Fruit fly (Drosophila melanogaster): ENCODE data around the gene dati.

dm6 chr4:395869-396568 is 614 bp upstream of the dati start:
- TF ChIP-seq CG8478 (optimal IDR thresholded peaks at IDR 0.05): no peak
- TF ChIP-seq pan (optimal IDR thresholded peaks at IDR 0.05): no peak
- TF ChIP-seq psq (optimal IDR thresholded peaks at IDR 0.05): no peak
- TF ChIP-seq Dll (optimal IDR thresholded peaks at IDR 0.05): no peak
- TF ChIP-seq usp (GFP tag; optimal IDR thresholded peaks at IDR 0.05): no peak
- no peak for TF ChIP-seq EcR (GFP tag; optimal IDR thresholded peaks at IDR 0.05)

All from whole organism.